Worm (Caenorhabditis elegans) whole organism, dauer: ENCODE measurements around the gene K01A2.10.

Experiments
- unc-62 ChIP-seq: sonication (generic microtip); optimal IDR thresholded peaks from 2 replicates; lab custom pipeline; 2017; ENCODE audit warnings: missing biosample characterization, missing genetic modification reagents, missing genetic modification characterization

K01A2.10 gene

ce11 chrII:285627-286550, 37.0 kb downstream of the K01A2.10 start, which contains the start of gene B0432.10:
Gene B0432.10 (minus strand): TSS chrII:286275.
- TF ChIP-seq unc-62 (GFP tag; lab: Kevin White, UChicago), result no peak

DNA sequence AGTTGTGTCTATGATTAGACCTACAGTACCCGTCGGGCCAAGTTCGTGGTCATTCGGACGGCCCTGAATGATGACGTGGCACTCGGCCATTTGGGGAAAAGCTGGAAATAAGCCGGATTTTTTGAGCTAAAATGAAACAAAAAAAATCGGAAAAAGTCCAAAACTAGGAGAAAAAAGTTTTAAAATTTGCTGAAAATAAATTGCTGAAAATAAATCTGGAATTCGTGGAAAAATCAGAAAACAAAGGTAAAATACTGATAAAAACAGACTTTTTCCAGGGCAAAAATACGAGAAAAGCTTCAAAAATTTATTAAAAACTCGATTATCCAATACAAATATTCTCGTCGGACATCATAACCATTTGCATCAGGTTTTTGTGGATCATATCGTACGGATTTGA, 39.3 kb downstream of the K01A2.10 start, which contains the start of gene B0432.9:
Gene B0432.9 (minus strand): TSS at position 101 of the 400 bp plus-strand sequence.
- no peak for TF ChIP-seq unc-62 (GFP tag; lab: Kevin White, UChicago)

- TF ChIP-seq unc-62 (GFP tag; lab: Kevin White, UChicago), result no peak
Observed at ce11 chrII:282483-282882, 40.4 kb downstream of the K01A2.10 start, which contains the start of gene trul-1. Gene trul-1 (minus strand): TSS chrII:282583.

ce11 chrII:278636-279035, 44.3 kb downstream of the K01A2.10 start, which contains the start of gene B0432.8:
Gene B0432.8 (minus strand): TSS chrII:278736.
- TF ChIP-seq unc-62 (GFP tag; lab: Kevin White, UChicago), result no peak

ce11 chrII:273872-274271, 49.0 kb downstream of the K01A2.10 start, which contains the start of gene B0432.7:
Gene B0432.7 (minus strand): TSS chrII:273972.
- TF ChIP-seq unc-62 (GFP tag; lab: Kevin White, UChicago), result no peak
